Worm (Caenorhabditis elegans): ENCODE measurements around the gene Y22D7AL.7.

ce11 chrIII:1534431-1534830 is 42.1 kb upstream of the Y22D7AL.7 start:
- TF ChIP-seq nfya-1 (tag; optimal IDR thresholded peaks at IDR 0.05; ENCODE audit: insufficient read depth) = no peak
- no peak for TF ChIP-seq pha-4 (tag; optimal IDR thresholded peaks at IDR 0.05)
- no peak for TF ChIP-seq nhr-11 (tag; optimal IDR thresholded peaks at IDR 0.05)
- no peak for TF ChIP-seq ZK546.5 (tag; optimal IDR thresholded peaks at IDR 0.05)
- TF ChIP-seq ceh-28 (tag; optimal IDR thresholded peaks at IDR 0.05) = no peak
- no peak for TF ChIP-seq lin-39 (tag; optimal IDR thresholded peaks at IDR 0.05)
- TF ChIP-seq jun-1 (tag; optimal IDR thresholded peaks at IDR 0.05) = no peak
- TF ChIP-seq daf-12 (tag; optimal IDR thresholded peaks at IDR 0.05) = no peak
- TF ChIP-seq nhr-76 (tag; optimal IDR thresholded peaks at IDR 0.05) = no peak
- TF ChIP-seq pqm-1 (tag; optimal IDR thresholded peaks at IDR 0.05) = no peak

Data from whole organism, L3 larva.